Worm (Caenorhabditis elegans) whole organism, L4 larva: ENCODE measurements around the gene C16C8.4.

Experiments used
- F37D6.2 ChIP-seq: sonication (generic microtip); optimal IDR thresholded peaks from 2 replicates; lab custom pipeline; 2016; ENCODE audit warnings: mild to moderate bottlenecking, missing genetic modification characterization, missing compliant biosample characterization
- R02D3.7 ChIP-seq: fragments of 150-350 bp; sonication (generic microtip); optimal IDR thresholded peaks from 3 replicates; lab custom pipeline; 2014; ENCODE audit warnings: missing biosample characterization, missing genetic modification characterization
- Y75B8A.6 ChIP-seq: fragments of 200-800 bp; sonication (Bioruptor generic); IDR thresholded peaks from 2 replicates; pipeline ENCODE4 v1.3.6; 2022; ENCODE audit warnings: missing genetic modification reagents, missing genetic modification characterization, missing compliant biosample characterization
- ZK337.2 ChIP-seq: fragments of 200-800 bp; sonication (Bioruptor generic); IDR thresholded peaks from 2 replicates; pipeline ENCODE4 v1.3.6; 2022; ENCODE audit warnings: missing genetic modification reagents, missing genetic modification characterization, missing compliant biosample characterization
- ama-1 ChIP-seq: fragments of 150-350 bp; optimal IDR thresholded peaks from 2 replicates; lab custom pipeline; 2014; ENCODE audit warnings: inconsistent platforms, mixed read lengths
- arid-1 ChIP-seq: fragments of 200-800 bp; sonication (Bioruptor generic); conservative IDR thresholded peaks from 2 replicates; pipeline ENCODE4 v1.3.6; 2022; ENCODE audit warnings: missing genetic modification reagents, missing genetic modification characterization, missing compliant biosample characterization
- attf-4 ChIP-seq: sonication (generic microtip); optimal IDR thresholded peaks from 3 replicates; lab custom pipeline; 2017; ENCODE audit warnings: missing biosample characterization, missing genetic modification characterization
- ces-1 ChIP-seq: fragments of 150-350 bp; sonication (generic microtip); optimal IDR thresholded peaks from 4 replicates; lab custom pipeline; 2014; ENCODE audit warnings: missing biosample characterization, missing genetic modification reagents, missing genetic modification characterization
- ctbp-1 ChIP-seq: fragments of 200-800 bp; sonication (Bioruptor generic); IDR thresholded peaks from 2 replicates; pipeline ENCODE4 v1.3.6; 2022; ENCODE audit warnings: missing genetic modification reagents, missing genetic modification characterization, missing compliant biosample characterization
- daf-8 ChIP-seq: fragments of 200-800 bp; sonication (Bioruptor generic); IDR thresholded peaks from 2 replicates; pipeline ENCODE4 v1.3.6; 2022; ENCODE audit warnings: missing genetic modification characterization, missing compliant biosample characterization
- dmd-6 ChIP-seq: fragments of 200-800 bp; sonication (Bioruptor generic); IDR thresholded peaks from 2 replicates; pipeline ENCODE4 v1.3.6; 2022; ENCODE audit warnings: missing genetic modification reagents, missing genetic modification characterization, missing compliant biosample characterization
- dmd-9 ChIP-seq: fragments of 200-800 bp; sonication (Bioruptor generic); IDR thresholded peaks from 2 replicates; pipeline ENCODE4 v1.3.6; 2022; ENCODE audit warnings: missing genetic modification reagents, missing genetic modification characterization, missing compliant biosample characterization
- fkh-10 ChIP-seq: fragments of 150-350 bp; optimal IDR thresholded peaks from 2 replicates; lab custom pipeline; 2014; ENCODE audit warnings: missing biosample characterization, missing genetic modification reagents, missing genetic modification characterization
- hif-1 ChIP-seq, 2 experiments: sonication (generic microtip); optimal IDR thresholded peaks; 2 replicates each; lab custom pipeline; 2016 to 2017; ENCODE audit warnings: missing compliant biosample characterization in 2 of 2, missing genetic modification characterization in 2 of 2, missing genetic modification reagents in 2 of 2, missing genotype in 2 of 2, mild to moderate bottlenecking in 1 of 2
- hlh-11 ChIP-seq: fragments of 200-800 bp; sonication (Bioruptor generic); optimal IDR thresholded peaks from 2 replicates; lab custom pipeline; 2018; ENCODE audit warnings: mild to moderate bottlenecking, missing genetic modification characterization, missing compliant biosample characterization
- hlh-30 ChIP-seq: sonication (generic microtip); optimal IDR thresholded peaks from 2 replicates; lab custom pipeline; 2017; ENCODE audit warnings: antibody characterized with exemption, mild to moderate bottlenecking, missing genetic modification characterization, missing compliant biosample characterization; ENCODE audit not compliant: insufficient read depth
- jun-1 ChIP-seq: fragments of 150-350 bp; optimal IDR thresholded peaks from 2 replicates; lab custom pipeline; 2014; ENCODE audit warnings: missing biosample characterization, missing genetic modification reagents, missing genetic modification characterization
- lin-1 ChIP-seq: fragments of 200-800 bp; sonication (Bioruptor generic); IDR thresholded peaks from 2 replicates; pipeline ENCODE4 v1.3.6; 2022; ENCODE audit warnings: missing genetic modification reagents, missing genetic modification characterization, missing compliant biosample characterization
- lin-38 ChIP-seq: fragments of 200-800 bp; sonication (Bioruptor generic); IDR thresholded peaks from 2 replicates; pipeline ENCODE4 v1.3.6; 2022; ENCODE audit warnings: missing genetic modification reagents, missing genetic modification characterization, missing compliant biosample characterization
- madf-9 ChIP-seq: fragments of 200-800 bp; sonication (Bioruptor generic); conservative IDR thresholded peaks from 2 replicates; pipeline ENCODE4 v1.3.6; 2022; ENCODE audit warnings: missing genetic modification reagents, missing genetic modification characterization, missing compliant biosample characterization
- mdl-1 ChIP-seq, 2 experiments: fragments of 150-350 bp in 1 of 2; sonication (generic microtip) in 1 of 2; optimal IDR thresholded peaks; 2 replicates each; lab custom pipeline; 2014 to 2017; ENCODE audit warnings: missing biosample characterization in 2 of 2, missing genetic modification characterization in 2 of 2
- mdt-29 ChIP-seq: fragments of 200-800 bp; sonication (Bioruptor generic); IDR thresholded peaks from 2 replicates; pipeline ENCODE4 v1.3.6; 2022; ENCODE audit warnings: missing genetic modification reagents, missing genetic modification characterization, missing compliant biosample characterization
- mes-2 ChIP-seq: sonication (generic microtip); optimal IDR thresholded peaks from 2 replicates; lab custom pipeline; 2016; ENCODE audit warnings: missing genotype, mild to moderate bottlenecking, missing genetic modification characterization, missing compliant biosample characterization; ENCODE audit not compliant: poor library complexity, severe bottlenecking
- nhr-102 ChIP-seq: sonication (generic microtip); optimal IDR thresholded peaks from 2 replicates; lab custom pipeline; 2016; ENCODE audit warnings: mild to moderate bottlenecking, missing genetic modification characterization, moderate library complexity, missing compliant biosample characterization
- nhr-11 ChIP-seq: fragments of 150-350 bp; optimal IDR thresholded peaks from 2 replicates; lab custom pipeline; 2014; ENCODE audit warnings: missing biosample characterization, missing genetic modification characterization
- nhr-237 ChIP-seq: sonication (generic microtip); optimal IDR thresholded peaks from 2 replicates; lab custom pipeline; 2017; ENCODE audit warnings: missing biosample characterization, missing genetic modification characterization
- nhr-25 ChIP-seq: sonication (generic microtip); optimal IDR thresholded peaks from 2 replicates; lab custom pipeline; 2017; ENCODE audit warnings: missing genetic modification characterization, mild to moderate bottlenecking, missing compliant biosample characterization, antibody characterized with exemption, moderate library complexity, borderline replicate concordance; ENCODE audit not compliant: insufficient read depth
- nhr-28 ChIP-seq: fragments of 150-350 bp; optimal IDR thresholded peaks from 2 replicates; lab custom pipeline; 2014; ENCODE audit warnings: missing biosample characterization, missing genetic modification characterization
- nhr-48 ChIP-seq: sonication (generic microtip); optimal IDR thresholded peaks from 2 replicates; lab custom pipeline; 2016; ENCODE audit warnings: mild to moderate bottlenecking, missing genetic modification characterization, missing compliant biosample characterization
- php-3 ChIP-seq: fragments of 200-800 bp; sonication (Bioruptor generic); IDR thresholded peaks from 2 replicates; pipeline ENCODE4 v1.3.6; 2022; ENCODE audit warnings: missing genetic modification reagents, missing genetic modification characterization, missing compliant biosample characterization
- set-16 ChIP-seq: fragments of 200-800 bp; sonication (Bioruptor generic); IDR thresholded peaks from 2 replicates; pipeline ENCODE4 v1.3.6; 2022; ENCODE audit warnings: missing genetic modification reagents, missing genetic modification characterization, missing compliant biosample characterization
- snpc-4 ChIP-seq: fragments of 150-350 bp; optimal IDR thresholded peaks from 2 replicates; lab custom pipeline; 2014; ENCODE audit warnings: missing biosample characterization, missing genetic modification characterization
- unc-62 ChIP-seq, 3 experiments: fragments of 150-350 bp in 1 of 3; sonication (generic microtip); optimal IDR thresholded peaks in 2 of 3; peaks in 1 of 3; 1 replicate in 1 of 3; 2 replicates in 2 of 3; lab custom pipeline; 2014 to 2017; ENCODE audit warnings: missing biosample characterization in 3 of 3, missing genetic modification characterization in 3 of 3, missing genetic modification reagents in 3 of 3, missing genotype in 1 of 3
- zag-1 ChIP-seq: fragments of 150-350 bp; optimal IDR thresholded peaks from 2 replicates; lab custom pipeline; 2014; ENCODE audit warnings: missing biosample characterization, missing genetic modification characterization
- ztf-11 ChIP-seq: fragments of 150-350 bp; optimal IDR thresholded peaks from 2 replicates; lab custom pipeline; 2014; ENCODE audit warnings: missing biosample characterization, missing genetic modification characterization

The C16C8.4 gene

ce11 chrII:3439244-3439698, 4.9 kb downstream of the C16C8.4 start (continued):
- TF ChIP-seq nhr-48 (tag; lab: Kevin White, UChicago) (peak; percentile 4), ztf-11 (tag; lab: Kevin White, UChicago) (no peak), nhr-28 (tag; lab: Kevin White, UChicago) (peak; percentile 68), fkh-10 (GFP tag; lab: Kevin White, UChicago) (no peak), php-3 (GFP tag; lab: Robert Waterston, UW) (peak; percentile 77), nhr-11 (tag; lab: Kevin White, UChicago) (no peak), R02D3.7 (tag; lab: Kevin White, UChicago) (no peak), F37D6.2 (no peak), hif-1 (tag; optimal IDR thresholded peaks at IDR 0.05; lab: Kevin White, UChicago) (peak in 1 of 2 experiments; percentile 52), ces-1 (GFP tag; lab: Kevin White, UChicago) (no peak), jun-1 (tag; lab: Kevin White, UChicago) (no peak), mdt-29 (GFP tag; lab: Robert Waterston, UW) (peak; percentile 86)

ce11 chrII:3438280-3438679, 5.9 kb downstream of the C16C8.4 start:
- TF ChIP-seq lin-1 (no peak), daf-8 (GFP tag; lab: Robert Waterston, UW) (no peak), hlh-11 (tag; lab: Kevin White, UChicago) (peak; percentile 2)

ce11 chrII:3437393-3437792, 6.8 kb downstream of the C16C8.4 start:
- TF ChIP-seq php-3 (GFP tag; lab: Robert Waterston, UW) (no peak), set-16 (GFP tag; lab: Robert Waterston, UW) (peak; percentile 77), ctbp-1 (GFP tag; lab: Robert Waterston, UW) (no peak)

ce11 chrII:3436412-3436811, 7.8 kb downstream of the C16C8.4 start, which contains the start of gene skpo-2:
Gene skpo-2 (minus strand): TSS chrII:3436512.
- TF ChIP-seq hlh-30: no peak
- TF ChIP-seq lin-38 (GFP tag; lab: Robert Waterston, UW): no peak
- no peak for TF ChIP-seq nhr-102 (tag; lab: Kevin White, UChicago)
- TF ChIP-seq ama-1: no peak
- TF ChIP-seq madf-9 (GFP tag; lab: Robert Waterston, UW): no peak
- no peak for TF ChIP-seq ZK337.2 (GFP tag; lab: Robert Waterston, UW)
- no peak for TF ChIP-seq Y75B8A.6
- TF ChIP-seq mdl-1 (tag; optimal IDR thresholded peaks at IDR 0.05; lab: Kevin White, UChicago): no peak
- TF ChIP-seq mes-2 (tag; lab: Kevin White, UChicago): no peak
- TF ChIP-seq zag-1 (tag; lab: Kevin White, UChicago): no peak
- no peak for TF ChIP-seq attf-4 (tag; lab: Kevin White, UChicago)
- TF ChIP-seq ztf-11 (tag; lab: Kevin White, UChicago): no peak
- TF ChIP-seq daf-8 (GFP tag; lab: Robert Waterston, UW): no peak
- no peak for TF ChIP-seq arid-1 (GFP tag; lab: Robert Waterston, UW)
- TF ChIP-seq, all 104 proteins: peak for 0

ce11 chrII:3434893-3435503, 9.2 kb downstream of the C16C8.4 start:
- TF ChIP-seq nhr-237 (tag; lab: Kevin White, UChicago) (no peak), nhr-28 (tag; lab: Kevin White, UChicago) (peak; percentile 34), dmd-9 (GFP tag; lab: Robert Waterston, UW) (no peak), dmd-6 (GFP tag; lab: Robert Waterston, UW) (peak; percentile 55), nhr-25 (tag; lab: Kevin White, UChicago) (peak; percentile 16), snpc-4 (tag; lab: Kevin White, UChicago) (peak; percentile 16), unc-62 (GFP tag; optimal IDR thresholded peaks at IDR 0.05 in 1 of 2; lab: Kevin White, UChicago) (peak in 1 of 2 experiments; percentile 30), unc-62 (tag; optimal IDR thresholded peaks at IDR 0.05; lab: Kevin White, UChicago) (no peak)
